Fruit fly (Drosophila melanogaster) whole organism, embryonic: ENCODE measurements around the gene CG13108.

ENCODE experiments used
- CG12659 ChIP-seq: fragments of 200-800 bp; sonication (Bioruptor generic); optimal IDR thresholded peaks from 3 replicates; lab custom pipeline; 2017; ENCODE audit warnings: mild to moderate bottlenecking, missing biosample characterization, missing genetic modification reagents, missing genetic modification characterization
- CG12942 ChIP-seq: fragments of 200-800 bp; sonication (Bioruptor generic); optimal IDR thresholded peaks from 3 replicates; lab custom pipeline; 2016; ENCODE audit warnings: missing biosample characterization, missing genetic modification characterization
- CG13296 ChIP-seq: fragments of 200-800 bp; sonication (Bioruptor generic); optimal IDR thresholded peaks from 3 replicates; lab custom pipeline; 2018; ENCODE audit warnings: missing biosample characterization, mild to moderate bottlenecking, missing genetic modification characterization
- CG14965 ChIP-seq: fragments of 200-800 bp; sonication (Bioruptor generic); optimal IDR thresholded peaks from 2 replicates; lab custom pipeline; 2016; ENCODE audit warnings: missing biosample characterization, missing genetic modification characterization, borderline replicate concordance
- CG1603 ChIP-seq: fragments of 200-800 bp; sonication (Bioruptor generic); optimal IDR thresholded peaks from 2 replicates; lab custom pipeline; 2019; ENCODE audit warnings: missing biosample characterization, mild to moderate bottlenecking, missing genetic modification characterization, moderate library complexity
- CG16863 ChIP-seq: fragments of 200-800 bp; sonication (Bioruptor generic); optimal IDR thresholded peaks from 3 replicates; lab custom pipeline; 2016; ENCODE audit warnings: missing biosample characterization, missing genetic modification characterization
- CG17186 ChIP-seq: fragments of 200-800 bp; sonication (Bioruptor generic); optimal IDR thresholded peaks from 3 replicates; lab custom pipeline; 2017; ENCODE audit warnings: missing biosample characterization, missing genetic modification reagents, missing genetic modification characterization
- CG17328 ChIP-seq: fragments of 200-800 bp; sonication (Bioruptor generic); IDR thresholded peaks from 2 replicates; pipeline ENCODE4 v1.3.6; 2022; ENCODE audit warnings: missing biosample characterization, missing genetic modification characterization
- CG34376 ChIP-seq: fragments of 200-800 bp; sonication (Bioruptor generic); optimal IDR thresholded peaks from 2 replicates; lab custom pipeline; 2018; ENCODE audit warnings: missing biosample characterization, mild to moderate bottlenecking, missing genetic modification characterization
- CG4617 ChIP-seq: fragments of 200-800 bp; sonication (Bioruptor generic); optimal IDR thresholded peaks from 3 replicates; lab custom pipeline; 2016; ENCODE audit warnings: missing biosample characterization, missing genetic modification characterization, borderline replicate concordance
- CG8290 ChIP-seq, 3 experiments: fragments of 200-800 bp; sonication (Bioruptor generic); optimal IDR thresholded peaks; 2 replicates each; lab custom pipeline; 2016 to 2019; ENCODE audit warnings: missing biosample characterization in 3 of 3, missing genetic modification characterization in 3 of 3, mild to moderate bottlenecking in 2 of 3, moderate library complexity in 1 of 3
- CG8765 ChIP-seq: fragments of 200-800 bp; sonication (Bioruptor generic); IDR thresholded peaks from 2 replicates; pipeline ENCODE4 v1.3.6; 2022; ENCODE audit warnings: missing biosample characterization, missing genetic modification characterization
- CG8924 ChIP-seq: fragments of 200-800 bp; optimal IDR thresholded peaks from 3 replicates; lab custom pipeline; 2019; ENCODE audit warnings: missing biosample characterization, mild to moderate bottlenecking, missing genetic modification characterization, moderate library complexity
- CG9932 ChIP-seq: fragments of 200-800 bp; sonication (Bioruptor generic); IDR thresholded peaks from 2 replicates; pipeline ENCODE4 v1.3.6; 2022; ENCODE audit warnings: missing biosample characterization, missing genetic modification characterization
- CTCF ChIP-seq: fragments of 200-800 bp; sonication (Bioruptor generic); optimal IDR thresholded peaks from 2 replicates; lab custom pipeline; 2017; ENCODE audit warnings: missing biosample characterization, mild to moderate bottlenecking, missing genetic modification characterization, moderate library complexity
- Camta ChIP-seq: fragments of 200-800 bp; sonication (Bioruptor generic); optimal IDR thresholded peaks from 2 replicates; lab custom pipeline; 2016; ENCODE audit warnings: missing biosample characterization, missing genetic modification characterization
- CrebB ChIP-seq: fragments of 200-800 bp; sonication (Bioruptor generic); optimal IDR thresholded peaks from 3 replicates; lab custom pipeline; 2018; ENCODE audit warnings: missing biosample characterization, mild to moderate bottlenecking, missing genetic modification characterization
- Dip2 ChIP-seq: fragments of 200-800 bp; sonication (Bioruptor generic); IDR thresholded peaks from 2 replicates; pipeline ENCODE4 v1.3.6; 2022; ENCODE audit warnings: missing biosample characterization, missing genetic modification characterization
- Dll ChIP-seq: fragments of 200-800 bp; sonication (Bioruptor generic); IDR thresholded peaks from 4 replicates; pipeline ENCODE4 v1.3.6; 2022; ENCODE audit warnings: missing biosample characterization, missing genetic modification characterization; ENCODE audit not compliant: partially characterized antibody
- ERR ChIP-seq: fragments of 200-800 bp; sonication (Bioruptor generic); optimal IDR thresholded peaks from 2 replicates; lab custom pipeline; 2016; ENCODE audit warnings: missing biosample characterization, missing genetic modification characterization
- Ets97D ChIP-seq: fragments of 200-800 bp; sonication (Bioruptor generic); optimal IDR thresholded peaks from 3 replicates; lab custom pipeline; 2016; ENCODE audit warnings: missing biosample characterization, missing genetic modification characterization
- HLH54F ChIP-seq: fragments of 200-800 bp; sonication (Bioruptor generic); optimal IDR thresholded peaks from 3 replicates; lab custom pipeline; 2016; ENCODE audit warnings: missing biosample characterization, missing genetic modification characterization
- Hmx ChIP-seq: fragments of 200-800 bp; sonication (Bioruptor generic); optimal IDR thresholded peaks from 2 replicates; lab custom pipeline; 2016; ENCODE audit warnings: missing biosample characterization, missing genetic modification characterization
- Myb ChIP-seq: fragments of 200-800 bp; sonication (Bioruptor generic); optimal IDR thresholded peaks from 2 replicates; lab custom pipeline; 2016; ENCODE audit warnings: missing biosample characterization, missing genetic modification characterization
- NC2α ChIP-seq: fragments of 200-800 bp; sonication (Bioruptor generic); optimal IDR thresholded peaks from 2 replicates; lab custom pipeline; 2016; ENCODE audit warnings: missing biosample characterization, missing genetic modification characterization
- Neu2 ChIP-seq: fragments of 200-800 bp; sonication (Bioruptor generic); optimal IDR thresholded peaks from 3 replicates; lab custom pipeline; 2016; ENCODE audit warnings: missing biosample characterization, missing genetic modification characterization, borderline replicate concordance
- Nf-YA ChIP-seq: fragments of 200-800 bp; sonication (Bioruptor generic); IDR thresholded peaks from 2 replicates; pipeline ENCODE4 v1.3.6; 2022; ENCODE audit warnings: missing biosample characterization, missing genetic modification characterization
- Scr ChIP-seq: fragments of 200-800 bp; sonication (Bioruptor generic); IDR thresholded peaks from 2 replicates; pipeline ENCODE4 v1.3.6; 2022; ENCODE audit warnings: missing biosample characterization, missing genetic modification characterization; ENCODE audit not compliant: partially characterized antibody
- Side ChIP-seq: fragments of 200-800 bp; sonication (Bioruptor generic); optimal IDR thresholded peaks from 2 replicates; lab custom pipeline; 2016; ENCODE audit warnings: missing biosample characterization, missing genetic modification characterization
- Six4 ChIP-seq: fragments of 200-800 bp; sonication (Bioruptor generic); optimal IDR thresholded peaks from 2 replicates; lab custom pipeline; 2016; ENCODE audit warnings: missing biosample characterization, missing genetic modification characterization
- Taf1 ChIP-seq: fragments of 200-800 bp; sonication (Bioruptor generic); IDR thresholded peaks from 2 replicates; pipeline ENCODE4 v1.3.6; 2022; ENCODE audit warnings: missing biosample characterization, missing genetic modification characterization
- ap ChIP-seq: fragments of 200-800 bp; sonication (Bioruptor generic); IDR thresholded peaks from 2 replicates; pipeline ENCODE4 v1.3.6; 2022; ENCODE audit warnings: missing biosample characterization, missing genetic modification characterization
- bigmax ChIP-seq: fragments of 200-800 bp; sonication (Bioruptor generic); optimal IDR thresholded peaks from 2 replicates; lab custom pipeline; 2018; ENCODE audit warnings: missing biosample characterization, mild to moderate bottlenecking, missing genetic modification characterization
- bowl ChIP-seq: fragments of 200-800 bp; sonication (Bioruptor generic); IDR thresholded peaks from 2 replicates; pipeline ENCODE4 v1.3.6; 2022; ENCODE audit warnings: missing biosample characterization, missing genetic modification characterization
- corto ChIP-seq: fragments of 200-800 bp; sonication (Bioruptor generic); optimal IDR thresholded peaks from 2 replicates; lab custom pipeline; 2016; ENCODE audit warnings: missing biosample characterization, mild to moderate bottlenecking, missing genetic modification characterization, moderate library complexity
- eyg ChIP-seq: fragments of 200-800 bp; sonication (Bioruptor generic); optimal IDR thresholded peaks from 3 replicates; lab custom pipeline; 2016; ENCODE audit warnings: missing biosample characterization, missing genetic modification characterization
- ham ChIP-seq: fragments of 200-800 bp; sonication (Bioruptor generic); IDR thresholded peaks from 2 replicates; pipeline ENCODE4 v1.3.6; 2022; ENCODE audit warnings: missing biosample characterization, missing genetic modification characterization
- inv ChIP-seq: fragments of 200-800 bp; sonication (Bioruptor generic); IDR thresholded peaks from 2 replicates; pipeline ENCODE4 v1.3.6; 2022; ENCODE audit warnings: missing biosample characterization, missing genetic modification characterization; ENCODE audit not compliant: partially characterized antibody
- jumu ChIP-seq: fragments of 200-800 bp; sonication (Bioruptor generic); optimal IDR thresholded peaks from 3 replicates; lab custom pipeline; 2016; ENCODE audit warnings: missing biosample characterization, missing genetic modification characterization
- klu ChIP-seq: fragments of 200-800 bp; sonication (Bioruptor generic); IDR thresholded peaks from 2 replicates; pipeline ENCODE4 v1.3.6; 2022; ENCODE audit warnings: missing biosample characterization, missing genetic modification characterization
- lab ChIP-seq: fragments of 200-800 bp; sonication (Bioruptor generic); optimal IDR thresholded peaks from 3 replicates; lab custom pipeline; 2017; ENCODE audit warnings: missing biosample characterization, missing genetic modification characterization, mild to moderate bottlenecking, moderate library complexity, missing genetic modification reagents
- p53 ChIP-seq: fragments of 200-800 bp; sonication (Bioruptor generic); optimal IDR thresholded peaks from 2 replicates; lab custom pipeline; 2016; ENCODE audit warnings: missing biosample characterization, missing genetic modification characterization
- pb ChIP-seq: fragments of 200-800 bp; sonication (Bioruptor generic); optimal IDR thresholded peaks from 3 replicates; lab custom pipeline; 2016; ENCODE audit warnings: missing biosample characterization, missing genetic modification characterization
- pros ChIP-seq: fragments of 200-800 bp; sonication (Bioruptor generic); optimal IDR thresholded peaks from 3 replicates; lab custom pipeline; 2019; ENCODE audit warnings: missing biosample characterization, mild to moderate bottlenecking, missing genetic modification characterization, moderate library complexity
- sim ChIP-seq: fragments of 200-800 bp; sonication (Bioruptor generic); IDR thresholded peaks from 2 replicates; pipeline ENCODE4 v1.3.6; 2022; ENCODE audit warnings: missing biosample characterization, missing genetic modification characterization
- sisA ChIP-seq: fragments of 200-800 bp; sonication (Bioruptor generic); IDR thresholded peaks from 2 replicates; pipeline ENCODE4 v1.3.6; 2022; ENCODE audit warnings: missing biosample characterization, missing genetic modification characterization
- slp2 ChIP-seq: fragments of 200-800 bp; sonication (Bioruptor generic); optimal IDR thresholded peaks from 2 replicates; lab custom pipeline; 2016; ENCODE audit warnings: missing biosample characterization, missing genetic modification characterization
- sqz ChIP-seq: fragments of 200-800 bp; sonication (Bioruptor generic); optimal IDR thresholded peaks from 3 replicates; lab custom pipeline; 2018; ENCODE audit warnings: missing biosample characterization, mild to moderate bottlenecking, missing genetic modification characterization
- vfl ChIP-seq: fragments of 200-800 bp; sonication (Bioruptor generic); optimal IDR thresholded peaks from 2 replicates; lab custom pipeline; 2016; ENCODE audit warnings: missing biosample characterization, missing genetic modification characterization
- zfh2 ChIP-seq: fragments of 200-800 bp; sonication (Bioruptor generic); optimal IDR thresholded peaks from 2 replicates; lab custom pipeline; 2016; ENCODE audit warnings: missing biosample characterization, missing genetic modification characterization

The CG13108 gene

DNA sequence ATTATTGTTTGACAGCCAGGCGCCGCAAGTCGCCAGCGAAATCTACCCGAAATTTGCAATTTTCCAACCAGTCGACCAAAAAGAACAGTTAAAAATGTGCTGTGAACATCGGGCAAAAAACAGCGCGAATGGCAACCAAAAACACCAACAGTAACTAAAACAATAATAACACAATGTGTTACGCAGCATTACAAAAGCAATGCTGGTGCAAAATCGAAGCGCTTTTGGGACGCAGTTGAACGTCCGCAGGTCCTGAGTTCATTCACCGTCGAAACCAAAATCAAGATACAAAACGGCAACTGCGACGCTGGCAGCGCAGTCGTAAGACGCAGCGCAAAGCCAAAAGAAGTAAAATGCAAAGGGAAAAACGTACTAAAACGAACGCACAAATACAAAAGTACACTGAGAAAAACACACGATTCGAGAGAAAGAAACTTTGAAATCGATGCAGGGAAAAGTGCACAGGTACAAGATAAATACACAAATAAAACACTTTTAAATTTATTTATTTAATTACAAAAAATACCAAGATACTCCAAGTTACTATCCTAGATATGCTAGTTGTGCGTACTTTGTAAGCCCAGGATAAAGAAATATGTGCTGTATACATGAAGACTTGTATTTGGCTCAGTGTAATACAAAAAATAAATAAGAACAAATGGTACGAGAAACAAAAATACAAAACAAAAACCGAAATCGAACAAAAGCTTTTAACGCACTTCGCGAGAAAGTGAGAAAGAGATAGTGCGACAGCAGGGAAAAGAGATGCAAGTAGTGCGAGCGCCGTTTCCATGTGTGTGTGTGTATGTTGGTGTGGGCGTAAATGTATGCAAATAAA is 47.0 kb downstream of the CG13108 start (continued):
- TF ChIP-seq CG34376 (GFP tag; lab: Kevin White, UChicago) (no peak), HLH54F (GFP tag; lab: Kevin White, UChicago) (no peak), Side (GFP tag; lab: Kevin White, UChicago) (no peak), pb (GFP tag; lab: Kevin White, UChicago) (no peak), klu (no peak; the same call in 1 of the 2 replicates), bigmax (GFP tag; lab: Kevin White, UChicago) (no peak), jumu (no peak), Ets97D (GFP tag; lab: Kevin White, UChicago) (peak; percentile 5), Neu2 (GFP tag; lab: Kevin White, UChicago) (no peak), CG12942 (GFP tag; lab: Kevin White, UChicago) (peak; percentile 29), sisA (GFP tag; lab: Robert Waterston, UW) (no peak), CG8765 (GFP tag; lab: Robert Waterston, UW) (no peak), CG1603 (tag; lab: Kevin White, UChicago) (no peak), Dip2 (no peak), CG17328 (no peak; the same call in 1 of the 2 replicates), Camta (GFP tag; lab: Kevin White, UChicago) (no peak), CG14965 (GFP tag; lab: Kevin White, UChicago) (no peak), ham (GFP tag; lab: Robert Waterston, UW) (no peak), CG8924 (tag; lab: Kevin White, UChicago) (peak; percentile 76), CG12659 (peak; percentile 53), Taf1 (GFP tag; lab: Robert Waterston, UW) (no peak), CG9932 (peak; percentile 30; the same call in 1 of the 2 replicates), CrebB (tag; lab: Kevin White, UChicago) (no peak), CG13296 (GFP tag; lab: Kevin White, UChicago) (peak; percentile 65), eyg (no peak), zfh2 (GFP tag; lab: Kevin White, UChicago) (no peak), Myb (GFP tag; lab: Kevin White, UChicago) (no peak), Dll (GFP tag; lab: Robert Waterston, UW) (no peak), Hmx (GFP tag; lab: Kevin White, UChicago) (no peak), pros (GFP tag; lab: Kevin White, UChicago) (no peak), NC2α (no peak), vfl (peak; percentile 42), Six4 (GFP tag; lab: Kevin White, UChicago) (peak; percentile 2), CG17186 (GFP tag; lab: Kevin White, UChicago) (no peak), CG16863 (GFP tag; lab: Kevin White, UChicago) (no peak), ap (GFP tag; lab: Robert Waterston, UW) (no peak), bowl (GFP tag; lab: Robert Waterston, UW) (peak; percentile 16; the same call in 1 of the 2 replicates), sqz (GFP tag; lab: Kevin White, UChicago) (peak; percentile 25), Nf-YA (GFP tag; lab: Robert Waterston, UW) (no peak), CTCF (GFP tag; lab: Kevin White, UChicago) (no peak), p53 (no peak), corto (peak; percentile 88), CG4617 (GFP tag; lab: Kevin White, UChicago) (peak; percentile 10), inv (GFP tag; lab: Robert Waterston, UW) (no peak), lab (GFP tag; lab: Kevin White, UChicago) (peak; percentile 82), slp2 (GFP tag; lab: Kevin White, UChicago) (peak; percentile 11), ERR (GFP tag; lab: Kevin White, UChicago) (no peak), CG8290 (GFP tag; optimal IDR thresholded peaks at IDR 0.05; lab: Kevin White, UChicago) (no peak), CG8290 (tag; optimal IDR thresholded peaks at IDR 0.05; lab: Kevin White, UChicago) (no peak), sim (GFP tag; lab: Robert Waterston, UW) (no peak), Scr (GFP tag; lab: Robert Waterston, UW) (no peak)
